Worm (Caenorhabditis elegans): ENCODE data around the gene ugt-65.
A peak's percentile ranks its signal among the peaks of the same experiment; 100 is the strongest.

ugt-65 gene

ce11 chrIV:12389951-12390350 lies 30.5 kb upstream of the ugt-65 start, which contains the start of gene spe-45:
Gene spe-45, minus strand, starts transcription at chrIV:12390095.
- TF ChIP-seq mdt-29 (GFP tag; IDR thresholded peaks at IDR 0.05) (no peak), zag-1 (tag; optimal IDR thresholded peaks at IDR 0.05) (no peak), pqm-1 (tag; optimal IDR thresholded peaks at IDR 0.05) (no peak), snpc-1.2 (GFP tag; IDR thresholded peaks at IDR 0.05) (peak; percentile 76; the same call in 1 of the 2 replicates), ztf-11 (tag; optimal IDR thresholded peaks at IDR 0.05) (no peak), zfp-3 (GFP tag; conservative IDR thresholded peaks at IDR 0.05) (no peak), lin-38 (GFP tag; IDR thresholded peaks at IDR 0.05) (peak; percentile 46; the same call in 1 of the 2 replicates), unc-62 (GFP tag; optimal IDR thresholded peaks at IDR 0.05 in 1 of 2) (peak in 1 of 2 experiments; percentile 23), unc-62 (tag; optimal IDR thresholded peaks at IDR 0.05) (no peak), ceh-82 (tag; optimal IDR thresholded peaks at IDR 0.05) (no peak), lsy-2 (tag; optimal IDR thresholded peaks at IDR 0.05) (no peak), daf-16 (GFP tag; optimal IDR thresholded peaks at IDR 0.05) (no peak), daf-16 (tag; optimal IDR thresholded peaks at IDR 0.05) (no peak), nhr-76 (tag; optimal IDR thresholded peaks at IDR 0.05) (no peak), mep-1 (tag; optimal IDR thresholded peaks at IDR 0.05) (no peak), tra-1 (GFP tag; IDR thresholded peaks at IDR 0.05) (0 out of 2 replicates have a peak, but pooled peaks have one; percentile 20), F37D6.2 (tag; optimal IDR thresholded peaks at IDR 0.05) (no peak), R02D3.7 (tag; optimal IDR thresholded peaks at IDR 0.05) (no peak), Y75B8A.6 (GFP tag; IDR thresholded peaks at IDR 0.05) (no peak), F49E8.2 (tag; optimal IDR thresholded peaks at IDR 0.05; ENCODE audit: borderline replicate concordance) (peak; percentile 74), madf-9 (GFP tag; conservative IDR thresholded peaks at IDR 0.05) (no peak), nhr-6 (tag; optimal IDR thresholded peaks at IDR 0.05) (no peak), ctbp-1 (GFP tag; IDR thresholded peaks at IDR 0.05) (0 out of 2 replicates have a peak, but pooled peaks have one; percentile 9)

- TF ChIP-seq Y5F2A.4 (GFP tag; optimal IDR thresholded peaks at IDR 0.05) (no peak), nhr-41 (GFP tag; IDR thresholded peaks at IDR 0.05) (no peak), zip-11 (GFP tag; IDR thresholded peaks at IDR 0.05) (no peak), hlh-11 (tag; optimal IDR thresholded peaks at IDR 0.05) (peak; percentile 97), mdl-1 (tag; optimal IDR thresholded peaks at IDR 0.05) (peak; percentile 29 to 67), aly-2 (tag; optimal IDR thresholded peaks at IDR 0.05) (no peak), Y105C5A.15 (GFP tag; IDR thresholded peaks at IDR 0.05) (peak; percentile 39; the same call in 1 of the 2 replicates), aha-1 (tag) (peak; percentile 97), lim-7 (GFP tag; IDR thresholded peaks at IDR 0.05) (peak; percentile 54; the same call in 1 of the 2 replicates), lir-3 (tag; optimal IDR thresholded peaks at IDR 0.05) (no peak), T26A8.4 (GFP tag; IDR thresholded peaks at IDR 0.05) (peak; percentile 92), Y75B8A.6 (GFP tag; IDR thresholded peaks at IDR 0.05) (0 out of 2 replicates have a peak, but pooled peaks have one; percentile 23), ZK546.5 (tag; optimal IDR thresholded peaks at IDR 0.05) (peak; percentile 92 to 97), pha-4 (GFP tag; IDR thresholded peaks at IDR 0.05) (peak; percentile 84), pha-4 (tag; optimal IDR thresholded peaks at IDR 0.05) (peak; percentile 93), lin-29 (GFP tag; IDR thresholded peaks at IDR 0.05) (peak; percentile 80), nhr-237 (tag; optimal IDR thresholded peaks at IDR 0.05) (no peak), dmd-9 (GFP tag; IDR thresholded peaks at IDR 0.05) (peak; percentile 97), dve-1 (tag; optimal IDR thresholded peaks at IDR 0.05; ENCODE audit: insufficient read depth) (peak; percentile 94), php-3 (GFP tag; IDR thresholded peaks at IDR 0.05) (peak; percentile 85), hlh-30 (tag; optimal IDR thresholded peaks at IDR 0.05; ENCODE audit: insufficient read depth) (peak; percentile 93), mxl-2 (GFP tag; conservative IDR thresholded peaks at IDR 0.05) (0 out of 2 replicates have a peak, but pooled peaks have one; percentile 58), Y48G9A.11 (GFP tag; IDR thresholded peaks at IDR 0.05) (peak; percentile 88), attf-4 (tag; optimal IDR thresholded peaks at IDR 0.05) (no peak), ztf-7 (tag; optimal IDR thresholded peaks at IDR 0.05) (peak; percentile 96), D1046.2 (GFP tag; IDR thresholded peaks at IDR 0.05) (peak; percentile 99), daf-16 (GFP tag; optimal IDR thresholded peaks at IDR 0.05) (peak; percentile 53 to 57), daf-16 (tag; optimal IDR thresholded peaks at IDR 0.05) (peak; percentile 87), tag-97 (GFP tag; IDR thresholded peaks at IDR 0.05) (peak; percentile 86; the same call in 1 of the 2 replicates), saeg-2 (GFP tag; IDR thresholded peaks at IDR 0.05) (peak; percentile 59; the same call in 1 of the 2 replicates), lin-15B (tag; optimal IDR thresholded peaks at IDR 0.05) (peak; percentile 81)
These were observed 29.4 kb upstream of the ugt-65 start, which contains the start of the genes rps-23 and dpm-3 for ce11 chrIV:12391003-12391637. Gene rps-23, minus strand, starts transcription at chrIV:12391053. Gene dpm-3, plus strand, starts transcription at chrIV:12391587.
